Worm (Caenorhabditis elegans) whole organism, midembryonic: Measurements from ENCODE around the gene dhs-19.

ENCODE experiments used
- T22C8.4 ChIP-seq: fragments of 200-800 bp; sonication (Bioruptor generic); IDR thresholded peaks from 2 replicates; pipeline ENCODE4 v1.3.6; 2022; ENCODE audit warnings: missing genetic modification characterization, missing compliant biosample characterization
- cog-1 ChIP-seq: sonication (generic microtip); optimal IDR thresholded peaks from 2 replicates; lab custom pipeline; 2016; ENCODE audit warnings: missing genetic modification characterization, missing compliant biosample characterization
- ref-1 ChIP-seq: fragments of 200-800 bp; sonication (Bioruptor generic); conservative IDR thresholded peaks from 2 replicates; pipeline ENCODE4 v1.3.6; 2022; ENCODE audit warnings: missing genetic modification reagents, missing genetic modification characterization, missing compliant biosample characterization
- tab-1 ChIP-seq: fragments of 200-800 bp; sonication (Bioruptor generic); IDR thresholded peaks from 2 replicates; pipeline ENCODE4 v1.3.6; 2022; ENCODE audit warnings: missing genetic modification characterization, missing compliant biosample characterization
- ztf-29 ChIP-seq: fragments of 200-800 bp; sonication (Bioruptor generic); IDR thresholded peaks from 2 replicates; pipeline ENCODE4 v1.3.6; 2022; ENCODE audit warnings: missing genetic modification reagents, missing genetic modification characterization, missing compliant biosample characterization

- no peak for TF ChIP-seq tab-1 (GFP tag; lab: Robert Waterston, UW)
- no peak for TF ChIP-seq cog-1 (tag; lab: Kevin White, UChicago)
- TF ChIP-seq ztf-29 (GFP tag; lab: Robert Waterston, UW): no peak
- no peak for TF ChIP-seq ref-1
- TF ChIP-seq T22C8.4: no peak
Measured at ce11 chrV:11499786-11500185, 9.5 kb upstream of the dhs-19 start.
